Worm (Caenorhabditis elegans): ENCODE measurements around the gene appg-1.
A peak's percentile ranks its signal among the peaks of the same experiment; 100 is the strongest.

appg-1 gene

ce11 chrII:10357468-10358007 is 31.7 kb downstream of the appg-1 start, which contains the start of gene C07E3.3:
Gene C07E3.3 (minus strand): TSS chrII:10357518.
- TF ChIP-seq T20F7.1 (GFP tag; optimal IDR thresholded peaks at IDR 0.05): no peak
- no peak for TF ChIP-seq daf-16 (GFP tag; optimal IDR thresholded peaks at IDR 0.05)
- peak; percentile 54 for TF ChIP-seq daf-16 (tag; optimal IDR thresholded peaks at IDR 0.05)
- no peak for TF ChIP-seq egl-27 (tag; optimal IDR thresholded peaks at IDR 0.05)
- peak in 1 of 2 experiments; percentile 20 for TF ChIP-seq unc-62 (GFP tag; optimal IDR thresholded peaks at IDR 0.05 in 1 of 2)
- TF ChIP-seq unc-62 (tag; optimal IDR thresholded peaks at IDR 0.05): no peak
- no peak for TF ChIP-seq php-3 (GFP tag; IDR thresholded peaks at IDR 0.05)
- no peak for TF ChIP-seq F26F4.8 (GFP tag; conservative IDR thresholded peaks at IDR 0.05)

- TF ChIP-seq unc-62 (GFP tag; optimal IDR thresholded peaks at IDR 0.05 in 1 of 2): peak in 1 of 2 experiments; percentile 35
- TF ChIP-seq unc-62 (tag; optimal IDR thresholded peaks at IDR 0.05): no peak
- no peak for TF ChIP-seq Y105C5A.15 (GFP tag; IDR thresholded peaks at IDR 0.05)
- TF ChIP-seq aha-1 (tag): peak; percentile 27
Observed at ce11 chrII:10360487-10360886, 34.6 kb downstream of the appg-1 start, which contains the start of gene C07E3.4. Gene C07E3.4 (plus strand): TSS chrII:10360787.

ce11 chrII:10367202-10367601 is 41.4 kb downstream of the appg-1 start, which contains the start of gene ceh-57:
Gene ceh-57 (minus strand): TSS chrII:10367296.
- no peak for TF ChIP-seq lir-3 (tag; optimal IDR thresholded peaks at IDR 0.05)
- TF ChIP-seq snpc-1.2 (GFP tag; IDR thresholded peaks at IDR 0.05): no peak
- no peak for TF ChIP-seq attf-4 (tag; optimal IDR thresholded peaks at IDR 0.05)
- no peak for TF ChIP-seq lin-15B (tag; optimal IDR thresholded peaks at IDR 0.05)
- no peak for TF ChIP-seq nhr-42 (GFP tag; IDR thresholded peaks at IDR 0.05)
- TF ChIP-seq mep-1 (tag; optimal IDR thresholded peaks at IDR 0.05): no peak
- TF ChIP-seq nhr-28 (tag; optimal IDR thresholded peaks at IDR 0.05): no peak
- TF ChIP-seq F10B5.3 (tag; optimal IDR thresholded peaks at IDR 0.05): no peak
- TF ChIP-seq egl-27 (tag; optimal IDR thresholded peaks at IDR 0.05): no peak
- no peak for TF ChIP-seq arid-1 (GFP tag; conservative IDR thresholded peaks at IDR 0.05)
- TF ChIP-seq lin-38 (GFP tag; IDR thresholded peaks at IDR 0.05): no peak
- no peak for TF ChIP-seq snpc-4 (tag; optimal IDR thresholded peaks at IDR 0.05)
- no peak for TF ChIP-seq Y5F2A.4 (GFP tag; optimal IDR thresholded peaks at IDR 0.05)
- no peak for TF ChIP-seq T26A8.4 (GFP tag; IDR thresholded peaks at IDR 0.05)
- TF ChIP-seq Y75B8A.6 (GFP tag; IDR thresholded peaks at IDR 0.05): no peak
- TF ChIP-seq mxl-2 (GFP tag; conservative IDR thresholded peaks at IDR 0.05): no peak
- no peak for TF ChIP-seq tag-97 (GFP tag; IDR thresholded peaks at IDR 0.05)

- TF ChIP-seq F49E8.2 (tag; optimal IDR thresholded peaks at IDR 0.05; ENCODE audit: borderline replicate concordance): no peak
- no peak for TF ChIP-seq R02D3.7 (tag; optimal IDR thresholded peaks at IDR 0.05)
- no peak for TF ChIP-seq vab-7 (GFP tag; IDR thresholded peaks at IDR 0.05)
- TF ChIP-seq F37D6.2 (tag; optimal IDR thresholded peaks at IDR 0.05): no peak
- TF ChIP-seq daf-12 (tag; optimal IDR thresholded peaks at IDR 0.05): no peak
- TF ChIP-seq lim-7 (GFP tag; IDR thresholded peaks at IDR 0.05): no peak
- no peak for TF ChIP-seq nhr-42 (GFP tag; IDR thresholded peaks at IDR 0.05)
- no peak for TF ChIP-seq hif-1 (tag; optimal IDR thresholded peaks at IDR 0.05)
- TF ChIP-seq dmd-6 (GFP tag; IDR thresholded peaks at IDR 0.05): no peak
- TF ChIP-seq lsy-2 (tag; optimal IDR thresholded peaks at IDR 0.05): no peak
Observed at ce11 chrII:10369547-10370028, 43.7 kb downstream of the appg-1 start, which contains the start of gene ceh-58. Gene ceh-58 (minus strand): TSS chrII:10369597.

ce11 chrII:10370826-10371225 is 45.0 kb downstream of the appg-1 start:
- peak in 1 of 2 experiments; percentile 60 for TF ChIP-seq unc-62 (GFP tag; optimal IDR thresholded peaks at IDR 0.05 in 1 of 2)
- TF ChIP-seq unc-62 (tag; optimal IDR thresholded peaks at IDR 0.05): no peak
- no peak for TF ChIP-seq nhr-48 (tag; optimal IDR thresholded peaks at IDR 0.05)
- TF ChIP-seq lir-3 (tag; optimal IDR thresholded peaks at IDR 0.05): no peak
- TF ChIP-seq ceh-20 (GFP tag; IDR thresholded peaks at IDR 0.05): no peak
- no peak for TF ChIP-seq tag-97 (GFP tag; IDR thresholded peaks at IDR 0.05)
- no peak for TF ChIP-seq F10B5.3 (tag; optimal IDR thresholded peaks at IDR 0.05)
- TF ChIP-seq dmd-9 (GFP tag; IDR thresholded peaks at IDR 0.05): no peak

All from whole organism, L4 larva.